Worm (Caenorhabditis elegans): Measurements from ENCODE around the gene H03E18.1.

H03E18.1 gene

DNA sequence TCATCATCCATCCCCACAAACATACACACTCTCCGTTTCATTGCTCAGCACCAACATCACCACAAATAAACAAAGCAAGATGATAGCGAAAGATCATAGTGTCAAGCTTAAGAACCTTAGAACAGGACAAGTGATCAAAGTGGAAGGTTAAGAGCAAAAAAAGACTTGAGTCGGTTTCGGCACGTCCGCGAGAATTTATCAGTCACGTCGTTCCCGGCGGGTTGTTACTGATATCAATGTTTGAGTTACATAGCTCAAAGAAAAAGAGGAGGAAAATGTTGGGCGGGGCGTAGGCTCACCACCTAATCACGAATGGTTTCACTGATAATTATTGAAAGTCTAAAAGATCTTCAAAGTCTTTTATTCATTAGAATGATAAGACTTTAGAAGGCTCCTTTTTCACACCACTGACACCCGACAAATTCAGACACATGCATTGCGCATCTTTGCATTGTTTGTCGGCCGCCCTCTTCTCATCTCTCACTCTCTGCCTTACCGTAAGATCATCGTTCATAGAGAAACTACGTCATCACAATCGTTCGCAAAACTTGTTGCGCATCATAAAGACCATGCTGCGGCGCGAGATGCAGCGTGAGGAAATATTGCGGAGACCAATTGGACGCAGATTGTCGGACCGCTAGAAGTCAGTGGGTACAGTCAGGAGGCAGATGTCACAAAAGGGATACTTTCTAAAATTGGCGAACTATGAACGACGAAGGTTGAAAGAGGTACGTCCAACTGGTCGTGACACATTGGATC, 30.4 kb upstream of the H03E18.1 start:
- TF ChIP-seq die-1 (tag; optimal IDR thresholded peaks at IDR 0.05) (peak; percentile 63), F22D6.2 (tag; optimal IDR thresholded peaks at IDR 0.05) (peak; percentile 60), ztf-26 (tag; optimal IDR thresholded peaks at IDR 0.05) (peak; percentile 90), ccch-3 (GFP tag; optimal IDR thresholded peaks at IDR 0.05) (no peak), F23B12.7 (tag; optimal IDR thresholded peaks at IDR 0.05; ENCODE audit: insufficient read depth) (no peak), ceh-27 (GFP tag; optimal IDR thresholded peaks at IDR 0.05) (peak; percentile 51), Y95B8A.8 (GFP tag; IDR thresholded peaks at IDR 0.05) (no peak), K11D2.4 (GFP tag; IDR thresholded peaks at IDR 0.05) (peak; percentile 61; the same call in 1 of the 2 replicates), Y53G8AR.9 (GFP tag; conservative IDR thresholded peaks at IDR 0.05) (0 out of 2 replicates have a peak, but pooled peaks have one; percentile 20), rcor-1 (GFP tag; IDR thresholded peaks at IDR 0.05) (no peak), nhr-27 (tag; optimal IDR thresholded peaks at IDR 0.05) (no peak), nfyb-1 (GFP tag; IDR thresholded peaks at IDR 0.05) (0 out of 2 replicates have a peak, but pooled peaks have one; percentile 40), nhr-80 (tag; optimal IDR thresholded peaks at IDR 0.05) (peak; percentile 27), chd-7 (tag; optimal IDR thresholded peaks at IDR 0.05) (peak; percentile 58), lin-40 (tag; optimal IDR thresholded peaks at IDR 0.05) (peak; percentile 82), mcd-1 (GFP tag; IDR thresholded peaks at IDR 0.05) (0 out of 2 replicates have a peak, but pooled peaks have one; percentile 18), snpc-4 (GFP tag; optimal IDR thresholded peaks at IDR 0.05) (no peak), snpc-4 (tag; optimal IDR thresholded peaks at IDR 0.05) (peak in 1 of 4 experiments; percentile 3), egrh-3 (GFP tag; IDR thresholded peaks at IDR 0.05) (no peak), hmg-1.2 (GFP tag; IDR thresholded peaks at IDR 0.05) (peak; percentile 22; the same call in 1 of the 2 replicates), B0336.3 (GFP tag; IDR thresholded peaks at IDR 0.05) (peak; percentile 32; the same call in 1 of the 2 replicates), lin-26 (GFP tag; IDR thresholded peaks at IDR 0.05) (peak; percentile 48; the same call in 1 of the 2 replicates), cebp-1 (GFP tag; IDR thresholded peaks at IDR 0.05) (no peak), cebp-1 (tag; optimal IDR thresholded peaks at IDR 0.05) (peak; percentile 49), gei-17 (GFP tag; optimal IDR thresholded peaks at IDR 0.05) (peak; percentile 35), somi-1 (GFP tag; optimal IDR thresholded peaks at IDR 0.05) (peak; percentile 81), C06A6.2 (GFP tag; conservative IDR thresholded peaks at IDR 0.05) (peak; percentile 79), nfya-1 (tag; optimal IDR thresholded peaks at IDR 0.05; ENCODE audit: borderline replicate concordance, insufficient read depth) (no peak), F37B4.10 (GFP tag; IDR thresholded peaks at IDR 0.05) (no peak), ceh-40 (GFP tag; IDR thresholded peaks at IDR 0.05) (no peak), athp-1 (tag; optimal IDR thresholded peaks at IDR 0.05) (no peak)

DNA sequence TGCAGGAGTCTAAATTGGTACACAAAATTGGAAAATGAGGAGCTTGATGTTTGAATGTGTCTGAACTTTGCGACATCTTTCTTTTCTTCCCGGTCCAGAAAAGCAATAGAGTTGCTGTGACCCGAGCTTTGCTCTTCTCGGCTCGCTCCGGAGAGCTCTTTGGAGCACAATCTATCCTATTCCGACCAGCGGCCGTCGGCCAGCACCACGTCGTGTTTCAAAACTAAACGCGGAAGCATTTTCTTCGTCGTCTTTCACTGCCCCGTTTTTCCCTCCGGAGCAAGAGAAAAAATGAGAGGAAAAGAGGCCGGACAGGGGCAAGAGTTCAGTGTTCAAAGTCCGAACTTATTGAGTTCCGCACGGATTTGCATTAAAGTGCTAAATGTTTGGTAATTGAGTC, 28.6 kb upstream of the H03E18.1 start:
- TF ChIP-seq ceh-79 (tag; optimal IDR thresholded peaks at IDR 0.05) (no peak), K12H6.12 (tag; optimal IDR thresholded peaks at IDR 0.05) (peak; percentile 2), madf-3 (GFP tag; IDR thresholded peaks at IDR 0.05) (peak; percentile 66; the same call in 1 of the 2 replicates), F37B4.10 (GFP tag; IDR thresholded peaks at IDR 0.05) (no peak), hlh-12 (tag; optimal IDR thresholded peaks at IDR 0.05) (no peak)

DNA sequence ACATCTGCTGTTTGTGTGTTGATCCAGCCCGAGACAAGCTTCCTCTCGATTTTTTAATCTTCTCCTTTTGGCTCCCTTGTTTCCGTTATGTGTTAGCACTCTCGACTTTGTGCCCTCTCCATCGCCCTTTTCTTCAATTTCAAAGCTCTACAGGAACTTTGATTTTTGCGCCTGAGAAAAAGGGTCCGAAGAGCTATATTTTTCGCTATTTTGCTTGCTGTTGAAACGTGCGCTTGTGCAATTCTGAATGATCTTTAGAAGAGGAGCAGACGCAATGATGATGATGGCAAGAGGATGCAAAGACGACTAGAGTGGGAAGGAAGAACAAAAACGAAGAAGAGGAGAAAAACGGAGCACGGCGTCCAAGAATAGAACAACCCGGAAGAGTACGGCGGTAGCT, 26.0 kb upstream of the H03E18.1 start:
- TF ChIP-seq hrde-1 (tag; optimal IDR thresholded peaks at IDR 0.05; ENCODE audit: borderline replicate concordance) (no peak), K11D2.4 (GFP tag; IDR thresholded peaks at IDR 0.05) (no peak), B0035.1 (tag; optimal IDR thresholded peaks at IDR 0.05) (no peak)

All from whole organism, young adult.